Fruit fly (Drosophila melanogaster) whole organism, embryonic: ENCODE data around the gene Sidpn.

Experiments
- CG12659 ChIP-seq: fragments of 200-800 bp; sonication (Bioruptor generic); optimal IDR thresholded peaks from 3 replicates; lab custom pipeline; 2017; ENCODE audit warnings: mild to moderate bottlenecking, missing biosample characterization, missing genetic modification reagents, missing genetic modification characterization
- CG12744 ChIP-seq: fragments of 200-800 bp; sonication (Bioruptor generic); optimal IDR thresholded peaks from 2 replicates; lab custom pipeline; 2016; ENCODE audit warnings: missing biosample characterization, missing genetic modification characterization
- CG14050 ChIP-seq: fragments of 200-800 bp; sonication (Bioruptor generic); IDR thresholded peaks from 3 replicates; pipeline ENCODE4 v1.3.6; 2022; ENCODE audit warnings: missing biosample characterization, missing genetic modification characterization
- CG14667 ChIP-seq: fragments of 200-800 bp; sonication (Bioruptor generic); IDR thresholded peaks from 2 replicates; pipeline ENCODE4 v1.3.6; 2022; ENCODE audit warnings: missing biosample characterization, missing genetic modification characterization
- CG14710 ChIP-seq: fragments of 200-800 bp; sonication (Bioruptor generic); optimal IDR thresholded peaks from 3 replicates; lab custom pipeline; 2019; ENCODE audit warnings: missing biosample characterization, mild to moderate bottlenecking, missing genetic modification characterization, moderate library complexity
- CG15601 ChIP-seq: fragments of 200-800 bp; sonication (Bioruptor generic); optimal IDR thresholded peaks from 3 replicates; lab custom pipeline; 2019; ENCODE audit warnings: missing biosample characterization, mild to moderate bottlenecking, missing genetic modification characterization, moderate library complexity
- CG1832 ChIP-seq: fragments of 200-800 bp; sonication (Bioruptor generic); optimal IDR thresholded peaks from 2 replicates; lab custom pipeline; 2017; ENCODE audit warnings: missing biosample characterization, mild to moderate bottlenecking, missing genetic modification characterization, inconsistent platforms
- CG18619 ChIP-seq: fragments of 200-800 bp; sonication (Bioruptor generic); optimal IDR thresholded peaks from 3 replicates; lab custom pipeline; 2017; ENCODE audit warnings: missing biosample characterization, mild to moderate bottlenecking, missing genetic modification characterization
- CG2116 ChIP-seq: fragments of 200-800 bp; sonication (Bioruptor generic); optimal IDR thresholded peaks from 3 replicates; lab custom pipeline; 2018; ENCODE audit warnings: missing biosample characterization, mild to moderate bottlenecking, missing genetic modification characterization
- CG31224 ChIP-seq: fragments of 200-800 bp; sonication (Bioruptor generic); IDR thresholded peaks from 2 replicates; pipeline ENCODE4 v1.3.6; 2022; ENCODE audit warnings: missing biosample characterization, missing genetic modification characterization
- CG3163 ChIP-seq: fragments of 200-800 bp; sonication (Bioruptor generic); optimal IDR thresholded peaks from 3 replicates; lab custom pipeline; 2016; ENCODE audit warnings: missing biosample characterization, missing genetic modification characterization
- CG3407 ChIP-seq: fragments of 200-800 bp; sonication (Bioruptor generic); optimal IDR thresholded peaks from 2 replicates; lab custom pipeline; 2018; ENCODE audit warnings: missing biosample characterization, mild to moderate bottlenecking, missing genetic modification characterization
- CG34224 ChIP-seq: fragments of 200-800 bp; sonication (Bioruptor generic); IDR thresholded peaks from 3 replicates; pipeline ENCODE4 v1.3.6; 2022; ENCODE audit warnings: missing biosample characterization, missing genetic modification characterization; ENCODE audit not compliant: partially characterized antibody
- CG34422 ChIP-seq: fragments of 200-800 bp; sonication (Bioruptor generic); IDR thresholded peaks from 3 replicates; pipeline ENCODE4 v1.3.6; 2022; ENCODE audit warnings: missing biosample characterization, missing genetic modification characterization
- CG6813 ChIP-seq: fragments of 200-800 bp; sonication (Bioruptor generic); optimal IDR thresholded peaks from 2 replicates; lab custom pipeline; 2017; ENCODE audit warnings: missing biosample characterization, missing genetic modification characterization, mild to moderate bottlenecking, moderate library complexity, missing genetic modification reagents
- CG7839 ChIP-seq: fragments of 200-800 bp; sonication (Bioruptor generic); optimal IDR thresholded peaks from 3 replicates; lab custom pipeline; 2018; ENCODE audit warnings: missing biosample characterization, mild to moderate bottlenecking, missing genetic modification characterization, moderate library complexity
- CG9215 ChIP-seq: fragments of 200-800 bp; sonication (Bioruptor generic); IDR thresholded peaks from 2 replicates; pipeline ENCODE4 v1.3.6; 2022; ENCODE audit warnings: missing biosample characterization, missing genetic modification characterization
- CG9727 ChIP-seq: fragments of 200-800 bp; sonication (Bioruptor generic); optimal IDR thresholded peaks from 3 replicates; lab custom pipeline; 2017; ENCODE audit warnings: missing biosample characterization, mild to moderate bottlenecking, missing genetic modification characterization
- CoRest ChIP-seq: fragments of 200-800 bp; sonication (Bioruptor generic); optimal IDR thresholded peaks from 3 replicates; lab custom pipeline; 2018; ENCODE audit warnings: missing biosample characterization, mild to moderate bottlenecking, missing genetic modification characterization, moderate library complexity
- Dek ChIP-seq: fragments of 200-800 bp; sonication (Bioruptor generic); optimal IDR thresholded peaks from 3 replicates; lab custom pipeline; 2019; ENCODE audit warnings: missing biosample characterization, mild to moderate bottlenecking, missing genetic modification characterization, moderate library complexity
- Dip3 ChIP-seq: fragments of 200-800 bp; sonication (Bioruptor generic); optimal IDR thresholded peaks from 3 replicates; lab custom pipeline; 2016; ENCODE audit warnings: missing biosample characterization, missing genetic modification characterization
- Doc3 ChIP-seq: fragments of 200-800 bp; sonication (Bioruptor generic); IDR thresholded peaks from 3 replicates; pipeline ENCODE4 v1.3.6; 2022; ENCODE audit warnings: missing biosample characterization, missing genetic modification characterization; ENCODE audit not compliant: partially characterized antibody
- Hand ChIP-seq: fragments of 200-800 bp; sonication (Bioruptor generic); optimal IDR thresholded peaks from 2 replicates; lab custom pipeline; 2017; ENCODE audit warnings: mild to moderate bottlenecking, missing biosample characterization, missing genetic modification reagents, missing genetic modification characterization
- Mad ChIP-seq: fragments of 200-800 bp; sonication (Bioruptor generic); optimal IDR thresholded peaks from 2 replicates; lab custom pipeline; 2016; ENCODE audit warnings: missing biosample characterization, missing genetic modification characterization
- Pdp1 ChIP-seq, 2 experiments: fragments of 200-800 bp; sonication (Bioruptor generic); optimal IDR thresholded peaks; 3 replicates each; lab custom pipeline; 2016; ENCODE audit warnings: missing biosample characterization in 2 of 2, missing genetic modification characterization in 2 of 2, mild to moderate bottlenecking in 1 of 2, moderate library complexity in 1 of 2
- Side ChIP-seq: fragments of 200-800 bp; sonication (Bioruptor generic); optimal IDR thresholded peaks from 2 replicates; lab custom pipeline; 2016; ENCODE audit warnings: missing biosample characterization, missing genetic modification characterization
- Spps ChIP-seq: fragments of 200-800 bp; sonication (Bioruptor generic); optimal IDR thresholded peaks from 2 replicates; lab custom pipeline; 2018; ENCODE audit warnings: missing biosample characterization, mild to moderate bottlenecking, missing genetic modification characterization
- Usf ChIP-seq: fragments of 200-800 bp; sonication (Bioruptor generic); optimal IDR thresholded peaks from 2 replicates; lab custom pipeline; 2017; ENCODE audit warnings: missing genotype, missing biosample characterization, missing genetic modification characterization
- Vsx1 ChIP-seq: fragments of 200-800 bp; sonication (Bioruptor generic); optimal IDR thresholded peaks from 2 replicates; lab custom pipeline; 2017; ENCODE audit warnings: missing biosample characterization, mild to moderate bottlenecking, missing genetic modification characterization, missing genetic modification reagents
- ac ChIP-seq: fragments of 200-800 bp; sonication (Bioruptor generic); optimal IDR thresholded peaks from 3 replicates; lab custom pipeline; 2017; ENCODE audit warnings: missing biosample characterization, mild to moderate bottlenecking, missing genetic modification characterization
- ara ChIP-seq: fragments of 200-800 bp; sonication (Bioruptor generic); IDR thresholded peaks from 2 replicates; pipeline ENCODE4 v1.3.6; 2022; ENCODE audit warnings: missing biosample characterization, missing genetic modification characterization
- caup ChIP-seq: fragments of 200-800 bp; sonication (Bioruptor generic); optimal IDR thresholded peaks from 3 replicates; lab custom pipeline; 2017; ENCODE audit warnings: missing biosample characterization, mild to moderate bottlenecking, missing genetic modification characterization, moderate library complexity; ENCODE audit not compliant: severe bottlenecking
- croc ChIP-seq: fragments of 200-800 bp; sonication (Bioruptor generic); conservative IDR thresholded peaks from 3 replicates; pipeline ENCODE4 v1.3.6; 2022; ENCODE audit warnings: missing biosample characterization, missing genetic modification characterization
- da ChIP-seq: fragments of 200-800 bp; sonication (Bioruptor generic); optimal IDR thresholded peaks from 2 replicates; lab custom pipeline; 2016; ENCODE audit warnings: missing biosample characterization, missing genetic modification characterization
- ewg ChIP-seq: fragments of 200-800 bp; sonication (Bioruptor generic); optimal IDR thresholded peaks from 3 replicates; lab custom pipeline; 2017; ENCODE audit warnings: mild to moderate bottlenecking, missing biosample characterization, missing genetic modification reagents, missing genetic modification characterization
- fd3F ChIP-seq: fragments of 200-800 bp; sonication (Bioruptor generic); optimal IDR thresholded peaks from 2 replicates; lab custom pipeline; 2018; ENCODE audit warnings: missing biosample characterization, mild to moderate bottlenecking, missing genetic modification characterization, moderate library complexity
- fu2 ChIP-seq: fragments of 200-800 bp; sonication (Bioruptor generic); optimal IDR thresholded peaks from 2 replicates; lab custom pipeline; 2016; ENCODE audit warnings: missing biosample characterization, missing genetic modification characterization
- gce ChIP-seq: fragments of 200-800 bp; sonication (Bioruptor generic); IDR thresholded peaks from 3 replicates; pipeline ENCODE4 v1.3.6; 2022; ENCODE audit warnings: missing biosample characterization, missing genetic modification characterization
- insv ChIP-seq, 2 experiments: fragments of 200-800 bp; sonication (Bioruptor generic); optimal IDR thresholded peaks; 3 replicates each; lab custom pipeline; 2016 to 2018; ENCODE audit warnings: missing biosample characterization in 2 of 2, missing genetic modification characterization in 2 of 2
- knrl ChIP-seq: fragments of 200-800 bp; sonication (Bioruptor generic); IDR thresholded peaks from 3 replicates; pipeline ENCODE4 v1.3.6; 2022; ENCODE audit warnings: missing biosample characterization, missing genetic modification characterization; ENCODE audit not compliant: partially characterized antibody
- pb ChIP-seq: fragments of 200-800 bp; sonication (Bioruptor generic); optimal IDR thresholded peaks from 3 replicates; lab custom pipeline; 2016; ENCODE audit warnings: missing biosample characterization, missing genetic modification characterization
- peb ChIP-seq: fragments of 200-800 bp; sonication (Bioruptor generic); IDR thresholded peaks from 2 replicates; pipeline ENCODE4 v1.3.6; 2022; ENCODE audit warnings: missing biosample characterization, missing genetic modification characterization
- pros ChIP-seq: fragments of 200-800 bp; sonication (Bioruptor generic); optimal IDR thresholded peaks from 3 replicates; lab custom pipeline; 2019; ENCODE audit warnings: missing biosample characterization, mild to moderate bottlenecking, missing genetic modification characterization, moderate library complexity
- salm ChIP-seq: fragments of 200-800 bp; sonication (Bioruptor generic); optimal IDR thresholded peaks from 2 replicates; lab custom pipeline; 2018; ENCODE audit warnings: missing biosample characterization, mild to moderate bottlenecking, missing genetic modification characterization
- sima ChIP-seq: fragments of 200-800 bp; sonication (Bioruptor generic); optimal IDR thresholded peaks from 2 replicates; lab custom pipeline; 2016; ENCODE audit warnings: missing biosample characterization, missing genetic modification characterization
- sug ChIP-seq: fragments of 200-800 bp; optimal IDR thresholded peaks from 2 replicates; lab custom pipeline; 2019; ENCODE audit warnings: missing biosample characterization, mild to moderate bottlenecking, missing genetic modification characterization, moderate library complexity
- tin ChIP-seq: fragments of 200-800 bp; sonication (Bioruptor generic); optimal IDR thresholded peaks from 3 replicates; lab custom pipeline; 2016; ENCODE audit warnings: missing biosample characterization, missing genetic modification characterization
- zfh2 ChIP-seq: fragments of 200-800 bp; sonication (Bioruptor generic); optimal IDR thresholded peaks from 2 replicates; lab custom pipeline; 2016; ENCODE audit warnings: missing biosample characterization, missing genetic modification characterization

Gene Sidpn

DNA sequence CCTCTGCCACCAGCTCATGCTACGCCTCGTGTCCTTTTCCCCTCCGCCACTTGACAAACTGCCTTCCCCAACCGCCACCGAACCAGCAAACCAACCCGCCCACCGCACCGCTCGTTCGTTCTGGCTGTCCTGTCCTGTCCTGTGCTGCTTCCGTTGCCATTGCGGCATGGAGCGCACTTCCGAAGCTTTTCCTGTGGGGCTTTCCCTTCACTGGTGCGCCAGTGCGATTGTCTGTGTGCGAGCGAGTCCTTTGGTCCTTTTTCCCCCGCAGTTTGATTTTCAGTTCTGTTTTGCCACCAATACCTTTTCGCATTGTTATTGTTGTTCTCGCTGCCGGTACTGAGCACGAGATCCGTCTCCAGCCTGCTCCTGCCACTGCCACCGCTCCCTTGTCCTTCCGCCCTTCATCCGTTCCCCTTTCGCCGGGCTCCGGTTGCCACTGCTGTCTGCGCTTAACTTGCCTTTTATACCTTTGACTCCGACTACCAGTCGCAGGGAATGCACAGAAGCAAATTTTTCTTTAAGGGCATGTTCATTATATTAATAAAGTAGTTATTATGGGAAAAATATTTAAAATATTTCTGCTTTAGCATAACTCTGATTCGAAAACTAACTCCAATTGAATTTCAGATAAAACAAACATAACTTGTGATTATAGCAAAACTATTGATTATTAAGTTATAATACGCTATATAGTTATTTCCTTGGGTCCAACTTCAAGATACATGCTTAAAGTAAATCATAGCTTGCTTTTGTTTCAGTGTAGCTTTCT is 3.4 kb upstream of the Sidpn start (continued):
- TF ChIP-seq CoRest (peak; percentile 86), CG14667 (GFP tag; lab: Robert Waterston, UW) (peak; percentile 21; the same call in 1 of the 2 replicates), Pdp1 (GFP tag; optimal IDR thresholded peaks at IDR 0.05; lab: Kevin White, UChicago) (peak in 1 of 2 experiments; percentile 35), CG7839 (peak; percentile 82), sima (GFP tag; lab: Kevin White, UChicago) (no peak), Doc3 (GFP tag; lab: Robert Waterston, UW) (no peak), da (GFP tag; lab: Kevin White, UChicago) (no peak), gce (GFP tag; lab: Robert Waterston, UW) (no peak), CG3163 (GFP tag; lab: Kevin White, UChicago) (no peak), peb (no peak; the same call in 1 of the 2 replicates), CG2116 (GFP tag; lab: Kevin White, UChicago) (no peak), croc (GFP tag; lab: Robert Waterston, UW) (no peak; the same call in 2 of the 3 replicates), Vsx1 (GFP tag; lab: Kevin White, UChicago) (peak; percentile 37), fd3F (peak; percentile 47), CG14050 (GFP tag; lab: Robert Waterston, UW) (no peak), ara (0 out of 2 replicates have a peak, but pooled peaks have one; percentile 14), CG34224 (GFP tag; lab: Robert Waterston, UW) (no peak), CG12659 (GFP tag; lab: Kevin White, UChicago) (peak; percentile 78), Dek (tag; lab: Kevin White, UChicago) (peak; percentile 74), caup (peak; percentile 69), CG34422 (GFP tag; lab: Robert Waterston, UW) (no peak), CG31224 (GFP tag; lab: Robert Waterston, UW) (no peak), Dip3 (GFP tag; lab: Kevin White, UChicago) (no peak), CG12744 (GFP tag; lab: Kevin White, UChicago) (no peak), fu2 (GFP tag; lab: Kevin White, UChicago) (no peak), CG18619 (peak; percentile 70), zfh2 (GFP tag; lab: Kevin White, UChicago) (no peak), Spps (tag; lab: Kevin White, UChicago) (no peak), CG9215 (GFP tag; lab: Robert Waterston, UW) (peak; percentile 46; the same call in 1 of the 2 replicates), CG14710 (tag; lab: Kevin White, UChicago) (peak; percentile 41), pros (GFP tag; lab: Kevin White, UChicago) (no peak), knrl (GFP tag; lab: Robert Waterston, UW) (no peak; the same call in 2 of the 3 replicates), CG6813 (GFP tag; lab: Kevin White, UChicago) (peak; percentile 46), Mad (no peak), ac (GFP tag; lab: Kevin White, UChicago) (no peak), CG1832 (no peak), ewg (GFP tag; lab: Kevin White, UChicago) (peak; percentile 38), sug (tag; lab: Kevin White, UChicago) (peak; percentile 67), Side (GFP tag; lab: Kevin White, UChicago) (no peak), CG3407 (GFP tag; lab: Kevin White, UChicago) (peak; percentile 15), tin (peak; percentile 33), Usf (GFP tag; lab: Kevin White, UChicago) (no peak), salm (tag; lab: Kevin White, UChicago) (no peak), insv (GFP tag; optimal IDR thresholded peaks at IDR 0.05; lab: Kevin White, UChicago) (peak in 1 of 2 experiments; percentile 5), CG9727 (GFP tag; lab: Kevin White, UChicago) (peak; percentile 70), pb (GFP tag; lab: Kevin White, UChicago) (no peak), CG15601 (tag; lab: Kevin White, UChicago) (peak; percentile 72), Hand (GFP tag; lab: Kevin White, UChicago) (peak; percentile 86)
